Worm (Caenorhabditis elegans) whole organism, early embryonic: ENCODE results near the gene fbxa-3.

ENCODE experiments used
- B0310.2 ChIP-seq: sonication (generic microtip); optimal IDR thresholded peaks from 2 replicates; lab custom pipeline; 2016; ENCODE audit warnings: mild to moderate bottlenecking, missing genetic modification characterization, missing compliant biosample characterization
- F13C5.2 ChIP-seq: sonication (generic microtip); optimal IDR thresholded peaks from 2 replicates; lab custom pipeline; 2017; ENCODE audit warnings: mild to moderate bottlenecking, missing genetic modification characterization, inconsistent platforms, missing compliant biosample characterization
- aly-1 ChIP-seq: sonication (generic microtip); optimal IDR thresholded peaks from 2 replicates; lab custom pipeline; 2016; ENCODE audit warnings: missing genetic modification characterization, missing compliant biosample characterization
- ama-1 ChIP-seq: fragments of 150-350 bp; optimal IDR thresholded peaks from 2 replicates; lab custom pipeline; 2014
- ceh-36 ChIP-seq: sonication (generic microtip); optimal IDR thresholded peaks from 2 replicates; lab custom pipeline; 2016; ENCODE audit warnings: missing genetic modification characterization, inconsistent platforms, missing compliant biosample characterization
- flt-1 ChIP-seq: fragments of 200-800 bp; sonication (Bioruptor generic); IDR thresholded peaks from 2 replicates; pipeline ENCODE4 v1.3.6; 2022; ENCODE audit warnings: missing genetic modification characterization, missing compliant biosample characterization
- hmbx-1 ChIP-seq: sonication (generic microtip); optimal IDR thresholded peaks from 2 replicates; lab custom pipeline; 2016; ENCODE audit warnings: mild to moderate bottlenecking, missing genetic modification characterization, missing compliant biosample characterization
- hmg-4 ChIP-seq: fragments of 200-800 bp; sonication (Bioruptor generic); optimal IDR thresholded peaks from 2 replicates; lab custom pipeline; 2018; ENCODE audit warnings: mild to moderate bottlenecking, missing genetic modification characterization, missing compliant biosample characterization
- hnd-1 ChIP-seq: sonication (generic microtip); optimal IDR thresholded peaks from 2 replicates; lab custom pipeline; 2016; ENCODE audit warnings: missing genetic modification characterization, missing compliant biosample characterization
- pes-1 ChIP-seq: fragments of 200-800 bp; sonication (Bioruptor generic); IDR thresholded peaks from 2 replicates; pipeline ENCODE4 v1.3.6; 2022; ENCODE audit warnings: missing genetic modification reagents, missing genetic modification characterization, missing compliant biosample characterization
- scrt-1 ChIP-seq: fragments of 200-800 bp; sonication (Bioruptor generic); IDR thresholded peaks from 2 replicates; pipeline ENCODE4 v1.3.6; 2022; ENCODE audit warnings: missing genetic modification characterization, missing compliant biosample characterization
- tbx-11 ChIP-seq: fragments of 200-800 bp; sonication (Bioruptor generic); IDR thresholded peaks from 2 replicates; pipeline ENCODE4 v1.3.6; 2022; ENCODE audit warnings: missing genetic modification characterization, missing compliant biosample characterization
- tbx-37 ChIP-seq: fragments of 200-800 bp; sonication (Bioruptor generic); conservative IDR thresholded peaks from 2 replicates; pipeline ENCODE4 v1.3.6; 2022; ENCODE audit warnings: missing genetic modification reagents, missing genetic modification characterization, missing compliant biosample characterization
- tra-4 ChIP-seq: sonication (generic microtip); optimal IDR thresholded peaks from 2 replicates; lab custom pipeline; 2017; ENCODE audit warnings: missing genetic modification characterization, missing compliant biosample characterization

DNA sequence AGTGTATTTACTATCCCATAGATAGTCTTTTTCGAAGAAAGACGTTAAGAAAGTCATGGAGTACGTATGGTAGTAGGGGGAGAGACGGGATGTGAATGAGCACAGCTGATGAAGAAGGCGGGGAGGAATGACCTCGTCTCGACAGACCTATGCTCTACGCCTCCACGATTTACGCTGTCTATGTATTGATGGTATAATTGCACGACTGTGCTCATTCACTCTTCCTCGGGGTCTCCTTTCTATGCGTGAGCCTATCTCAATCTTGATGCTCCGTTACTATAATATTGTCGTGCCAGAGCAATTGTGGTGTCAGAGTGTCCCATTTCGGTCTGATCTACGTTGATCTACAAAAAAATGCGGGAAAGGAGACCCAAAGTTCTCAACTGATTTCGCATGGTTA lies 34.5 kb downstream of the fbxa-3 start, which contains the start of gene C08F1.10:
- TF ChIP-seq pes-1 (no peak), ama-1 (lab: Kevin White, UChicago) (no peak), hmg-4 (GFP tag; lab: Kevin White, UChicago) (no peak), F13C5.2 (tag; lab: Kevin White, UChicago) (no peak), ceh-36 (tag; lab: Kevin White, UChicago) (no peak), tra-4 (no peak), scrt-1 (no peak), flt-1 (GFP tag; lab: Robert Waterston, UW) (no peak), tbx-37 (no peak), B0310.2 (tag; lab: Kevin White, UChicago) (no peak), hmbx-1 (tag; lab: Kevin White, UChicago) (no peak), hnd-1 (tag; lab: Kevin White, UChicago) (no peak), tbx-11 (GFP tag; lab: Robert Waterston, UW) (no peak), aly-1 (tag; lab: Kevin White, UChicago) (no peak)
